Fruit fly (Drosophila melanogaster) whole organism, embryonic: ENCODE measurements around the gene CG18171.

Experiments
- Asciz ChIP-seq: fragments of 200-800 bp; sonication (Bioruptor generic); optimal IDR thresholded peaks from 2 replicates; lab custom pipeline; 2017; ENCODE audit warnings: missing biosample characterization, mild to moderate bottlenecking, missing genetic modification characterization, missing genetic modification reagents
- CG10366 ChIP-seq: fragments of 200-800 bp; sonication (Bioruptor generic); IDR thresholded peaks from 2 replicates; pipeline ENCODE4 v1.3.6; 2022; ENCODE audit warnings: missing biosample characterization, missing genetic modification characterization
- CG11085 ChIP-seq: fragments of 200-800 bp; sonication (Bioruptor generic); IDR thresholded peaks from 2 replicates; pipeline ENCODE4 v1.3.6; 2022; ENCODE audit warnings: missing biosample characterization, missing genetic modification characterization
- CG11504 ChIP-seq: fragments of 200-800 bp; sonication (Bioruptor generic); optimal IDR thresholded peaks from 3 replicates; lab custom pipeline; 2019; ENCODE audit warnings: missing biosample characterization, mild to moderate bottlenecking, missing genetic modification characterization, moderate library complexity
- CG1233 ChIP-seq: fragments of 200-800 bp; sonication (Bioruptor generic); optimal IDR thresholded peaks from 4 replicates; lab custom pipeline; 2018; ENCODE audit warnings: missing biosample characterization, mild to moderate bottlenecking, missing genetic modification characterization
- CG12744 ChIP-seq: fragments of 200-800 bp; sonication (Bioruptor generic); optimal IDR thresholded peaks from 2 replicates; lab custom pipeline; 2016; ENCODE audit warnings: missing biosample characterization, missing genetic modification characterization
- CG12942 ChIP-seq: fragments of 200-800 bp; sonication (Bioruptor generic); optimal IDR thresholded peaks from 3 replicates; lab custom pipeline; 2016; ENCODE audit warnings: missing biosample characterization, missing genetic modification characterization
- CG14667 ChIP-seq: fragments of 200-800 bp; sonication (Bioruptor generic); IDR thresholded peaks from 2 replicates; pipeline ENCODE4 v1.3.6; 2022; ENCODE audit warnings: missing biosample characterization, missing genetic modification characterization
- CG17186 ChIP-seq: fragments of 200-800 bp; sonication (Bioruptor generic); optimal IDR thresholded peaks from 3 replicates; lab custom pipeline; 2017; ENCODE audit warnings: missing biosample characterization, missing genetic modification reagents, missing genetic modification characterization
- CG17361 ChIP-seq: fragments of 200-800 bp; sonication (Bioruptor generic); IDR thresholded peaks from 3 replicates; pipeline ENCODE4 v1.3.6; 2022; ENCODE audit warnings: missing biosample characterization, missing genetic modification characterization
- CG18476 ChIP-seq: fragments of 200-800 bp; sonication (Bioruptor generic); optimal IDR thresholded peaks from 2 replicates; lab custom pipeline; 2016; ENCODE audit warnings: missing biosample characterization, mild to moderate bottlenecking, missing genetic modification characterization
- CG31224 ChIP-seq: fragments of 200-800 bp; sonication (Bioruptor generic); IDR thresholded peaks from 2 replicates; pipeline ENCODE4 v1.3.6; 2022; ENCODE audit warnings: missing biosample characterization, missing genetic modification characterization
- CG3163 ChIP-seq: fragments of 200-800 bp; sonication (Bioruptor generic); optimal IDR thresholded peaks from 3 replicates; lab custom pipeline; 2016; ENCODE audit warnings: missing biosample characterization, missing genetic modification characterization
- CG32767 ChIP-seq: fragments of 200-800 bp; sonication (Bioruptor generic); IDR thresholded peaks from 2 replicates; pipeline ENCODE4 v1.3.6; 2022; ENCODE audit warnings: missing biosample characterization, missing genetic modification characterization
- CG33557 ChIP-seq: fragments of 200-800 bp; sonication (Bioruptor generic); optimal IDR thresholded peaks from 2 replicates; lab custom pipeline; 2019; ENCODE audit warnings: missing biosample characterization, mild to moderate bottlenecking, missing genetic modification characterization, moderate library complexity
- CG4424 ChIP-seq: fragments of 200-800 bp; sonication (Bioruptor generic); optimal IDR thresholded peaks from 3 replicates; lab custom pipeline; 2016; ENCODE audit warnings: missing biosample characterization, missing genetic modification characterization
- CG4617 ChIP-seq: fragments of 200-800 bp; sonication (Bioruptor generic); optimal IDR thresholded peaks from 3 replicates; lab custom pipeline; 2016; ENCODE audit warnings: missing biosample characterization, missing genetic modification characterization, borderline replicate concordance
- CG4854 ChIP-seq: fragments of 200-800 bp; sonication (Bioruptor generic); optimal IDR thresholded peaks from 2 replicates; lab custom pipeline; 2016; ENCODE audit warnings: missing biosample characterization, missing genetic modification characterization, inconsistent platforms
- CG6254 ChIP-seq: fragments of 200-800 bp; sonication (Bioruptor generic); optimal IDR thresholded peaks from 3 replicates; lab custom pipeline; 2017; ENCODE audit warnings: mild to moderate bottlenecking, missing biosample characterization, missing genetic modification reagents, missing genetic modification characterization
- CG8359 ChIP-seq: fragments of 200-800 bp; sonication (Bioruptor generic); optimal IDR thresholded peaks from 2 replicates; lab custom pipeline; 2017; ENCODE audit warnings: missing biosample characterization, mild to moderate bottlenecking, missing genetic modification characterization, borderline replicate concordance
- D19A ChIP-seq: fragments of 200-800 bp; optimal IDR thresholded peaks from 3 replicates; lab custom pipeline; 2019; ENCODE audit warnings: missing biosample characterization, mild to moderate bottlenecking, missing genetic modification characterization, moderate library complexity
- Deaf1 ChIP-seq: fragments of 200-800 bp; optimal IDR thresholded peaks from 3 replicates; lab custom pipeline; 2019; ENCODE audit warnings: missing biosample characterization, mild to moderate bottlenecking, missing genetic modification characterization, moderate library complexity
- Dip2 ChIP-seq: fragments of 200-800 bp; sonication (Bioruptor generic); IDR thresholded peaks from 2 replicates; pipeline ENCODE4 v1.3.6; 2022; ENCODE audit warnings: missing biosample characterization, missing genetic modification characterization
- Doc3 ChIP-seq: fragments of 200-800 bp; sonication (Bioruptor generic); IDR thresholded peaks from 3 replicates; pipeline ENCODE4 v1.3.6; 2022; ENCODE audit warnings: missing biosample characterization, missing genetic modification characterization; ENCODE audit not compliant: partially characterized antibody
- Elba2 ChIP-seq: fragments of 200-800 bp; sonication (Bioruptor generic); optimal IDR thresholded peaks from 3 replicates; lab custom pipeline; 2016; ENCODE audit warnings: missing biosample characterization, missing genetic modification characterization
- Lhr ChIP-seq: fragments of 200-800 bp; sonication (Bioruptor generic); optimal IDR thresholded peaks from 3 replicates; lab custom pipeline; 2017; ENCODE audit warnings: mild to moderate bottlenecking, missing biosample characterization, missing genetic modification reagents, missing genetic modification characterization
- Meics ChIP-seq: fragments of 200-800 bp; sonication (Bioruptor generic); optimal IDR thresholded peaks from 2 replicates; lab custom pipeline; 2017; ENCODE audit warnings: missing biosample characterization, mild to moderate bottlenecking, missing genetic modification characterization
- Nf-YB ChIP-seq: fragments of 200-800 bp; sonication (Bioruptor generic); optimal IDR thresholded peaks from 3 replicates; lab custom pipeline; 2019; ENCODE audit warnings: missing biosample characterization, mild to moderate bottlenecking, missing genetic modification characterization, moderate library complexity
- Poxn ChIP-seq: fragments of 200-800 bp; sonication (Bioruptor generic); IDR thresholded peaks from 2 replicates; pipeline ENCODE4 v1.3.6; 2022; ENCODE audit warnings: missing biosample characterization, missing genetic modification characterization
- Ptx1 ChIP-seq: fragments of 200-800 bp; sonication (Bioruptor generic); IDR thresholded peaks from 2 replicates; pipeline ENCODE4 v1.3.6; 2022; ENCODE audit warnings: missing biosample characterization, missing genetic modification characterization
- Ravus ChIP-seq: fragments of 200-800 bp; sonication (Bioruptor generic); IDR thresholded peaks from 2 replicates; pipeline ENCODE4 v1.3.6; 2022; ENCODE audit warnings: missing biosample characterization, missing genetic modification characterization
- Sin3A ChIP-seq: fragments of >200 bp; optimal IDR thresholded peaks from 2 replicates; lab custom pipeline; 2018
- Sry-δ ChIP-seq: fragments of 200-800 bp; sonication (Bioruptor generic); optimal IDR thresholded peaks from 2 replicates; lab custom pipeline; 2016; ENCODE audit warnings: missing biosample characterization, missing genetic modification characterization
- ab ChIP-seq: fragments of 200-800 bp; sonication (Bioruptor generic); optimal IDR thresholded peaks from 2 replicates; lab custom pipeline; 2016; ENCODE audit warnings: missing biosample characterization, missing genetic modification characterization
- ap ChIP-seq: fragments of 200-800 bp; sonication (Bioruptor generic); IDR thresholded peaks from 2 replicates; pipeline ENCODE4 v1.3.6; 2022; ENCODE audit warnings: missing biosample characterization, missing genetic modification characterization
- bbx ChIP-seq: fragments of 200-800 bp; sonication (Bioruptor generic); IDR thresholded peaks from 2 replicates; pipeline ENCODE4 v1.3.6; 2022; ENCODE audit warnings: missing biosample characterization, missing genetic modification characterization; ENCODE audit not compliant: partially characterized antibody
- dmrt11E ChIP-seq: fragments of 200-800 bp; sonication (Bioruptor generic); optimal IDR thresholded peaks from 3 replicates; lab custom pipeline; 2018; ENCODE audit warnings: missing biosample characterization, mild to moderate bottlenecking, missing genetic modification characterization, moderate library complexity
- dmrt99B ChIP-seq: fragments of 200-800 bp; sonication (Bioruptor generic); optimal IDR thresholded peaks from 2 replicates; lab custom pipeline; 2018; ENCODE audit warnings: missing biosample characterization, mild to moderate bottlenecking, missing genetic modification characterization, moderate library complexity
- gce ChIP-seq: fragments of 200-800 bp; sonication (Bioruptor generic); IDR thresholded peaks from 3 replicates; pipeline ENCODE4 v1.3.6; 2022; ENCODE audit warnings: missing biosample characterization, missing genetic modification characterization
- ham ChIP-seq: fragments of 200-800 bp; sonication (Bioruptor generic); IDR thresholded peaks from 2 replicates; pipeline ENCODE4 v1.3.6; 2022; ENCODE audit warnings: missing biosample characterization, missing genetic modification characterization
- lab ChIP-seq: fragments of 200-800 bp; sonication (Bioruptor generic); optimal IDR thresholded peaks from 3 replicates; lab custom pipeline; 2017; ENCODE audit warnings: missing biosample characterization, missing genetic modification characterization, mild to moderate bottlenecking, moderate library complexity, missing genetic modification reagents
- luna ChIP-seq: fragments of 200-800 bp; sonication (Bioruptor generic); optimal IDR thresholded peaks from 2 replicates; lab custom pipeline; 2016; ENCODE audit warnings: missing biosample characterization, missing genetic modification characterization
- nmo ChIP-seq: fragments of 200-800 bp; sonication (Bioruptor generic); optimal IDR thresholded peaks from 2 replicates; lab custom pipeline; 2018; ENCODE audit warnings: missing biosample characterization, mild to moderate bottlenecking, missing genetic modification characterization, moderate library complexity
- org-1 ChIP-seq: fragments of 200-800 bp; sonication (Bioruptor generic); optimal IDR thresholded peaks from 2 replicates; lab custom pipeline; 2017; ENCODE audit warnings: missing biosample characterization, missing genetic modification characterization
- pum ChIP-seq: fragments of 200-800 bp; sonication (Bioruptor generic); optimal IDR thresholded peaks from 2 replicates; lab custom pipeline; 2016; ENCODE audit warnings: missing biosample characterization, missing genetic modification characterization
- sens-2 ChIP-seq: fragments of 200-800 bp; sonication (Bioruptor generic); IDR thresholded peaks from 2 replicates; pipeline ENCODE4 v1.3.6; 2022; ENCODE audit warnings: missing biosample characterization, missing genetic modification characterization
- so ChIP-seq: fragments of 200-800 bp; sonication (Bioruptor generic); IDR thresholded peaks from 3 replicates; pipeline ENCODE4 v1.3.6; 2022; ENCODE audit warnings: missing biosample characterization, missing genetic modification characterization
- tin ChIP-seq: fragments of 200-800 bp; sonication (Bioruptor generic); optimal IDR thresholded peaks from 3 replicates; lab custom pipeline; 2016; ENCODE audit warnings: missing biosample characterization, missing genetic modification characterization
- vvl ChIP-seq: fragments of 200-800 bp; sonication (Bioruptor generic); IDR thresholded peaks from 2 replicates; pipeline ENCODE4 v1.3.6; 2022; ENCODE audit warnings: missing biosample characterization, missing genetic modification characterization
- yki ChIP-seq: fragments of >200 bp; optimal IDR thresholded peaks from 3 replicates; lab custom pipeline; 2018

Gene CG18171

DNA sequence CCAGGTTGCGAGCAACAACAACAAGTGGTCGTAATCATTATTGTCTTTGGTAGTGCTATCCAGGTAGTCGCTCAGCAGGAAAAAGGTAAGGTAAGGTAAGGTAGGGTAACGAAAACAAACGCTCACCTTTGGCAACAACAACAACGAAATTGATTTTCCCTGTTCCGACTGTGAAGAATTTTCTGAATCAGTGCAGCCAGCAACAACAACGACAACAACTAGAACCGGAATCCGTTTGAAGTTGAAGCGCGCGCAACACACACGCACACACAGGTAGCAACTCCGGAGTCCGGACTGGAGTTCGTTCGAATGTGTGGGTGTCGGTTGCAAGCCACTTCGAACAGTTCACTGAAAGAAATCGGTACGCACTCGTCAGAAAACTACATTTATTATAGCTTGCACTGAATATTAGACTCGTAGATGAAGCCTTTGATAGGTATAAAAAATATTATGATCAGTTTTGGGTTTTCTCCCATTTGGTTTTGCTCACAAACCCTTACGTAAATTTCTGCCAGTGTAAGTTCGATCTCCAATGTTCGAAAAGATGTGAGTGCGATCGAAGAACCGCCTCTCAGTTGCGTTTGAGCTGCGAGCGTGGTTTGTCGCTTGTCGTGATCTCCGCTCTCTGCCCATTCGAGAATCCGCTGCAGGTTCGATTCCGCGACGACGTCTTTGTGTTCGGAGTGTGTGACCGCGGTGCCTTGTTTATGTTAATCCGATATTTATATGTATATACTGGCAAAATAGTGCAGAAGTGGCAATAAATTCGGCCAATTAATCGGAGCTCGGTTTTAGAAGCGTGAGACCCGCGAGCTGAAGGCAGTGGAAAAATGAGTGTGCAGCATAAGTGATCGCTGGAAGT, 23.6 kb upstream of the CG18171 start, which contains the start of gene CG13921 (continued):
- TF ChIP-seq CG17361 (GFP tag; lab: Robert Waterston, UW) (peak; percentile 99), CG4854 (GFP tag; lab: Kevin White, UChicago) (peak; percentile 99), Sry-δ (GFP tag; lab: Kevin White, UChicago) (peak; percentile 85), luna (peak; percentile 98), CG12942 (GFP tag; lab: Kevin White, UChicago) (peak; percentile 98), CG4617 (GFP tag; lab: Kevin White, UChicago) (peak; percentile 99), CG4424 (GFP tag; lab: Kevin White, UChicago) (peak; percentile 100), Nf-YB (GFP tag; lab: Kevin White, UChicago) (peak; percentile 88), Deaf1 (tag; lab: Kevin White, UChicago) (peak; percentile 86), tin (peak; percentile 100), CG10366 (GFP tag; lab: Robert Waterston, UW) (peak; percentile 99), lab (peak; percentile 99), CG31224 (peak; percentile 96), Lhr (peak; percentile 98), CG3163 (peak; percentile 93), dmrt11E (tag; lab: Kevin White, UChicago) (peak; percentile 100), CG33557 (GFP tag; lab: Kevin White, UChicago) (peak; percentile 99), CG14667 (GFP tag; lab: Robert Waterston, UW) (peak; percentile 99), Elba2 (GFP tag; lab: Kevin White, UChicago) (peak; percentile 99), org-1 (peak; percentile 99), CG17186 (peak; percentile 97), nmo (GFP tag; lab: Kevin White, UChicago) (peak; percentile 99), CG1233 (peak; percentile 99), ap (peak; percentile 99), CG11085 (GFP tag; lab: Robert Waterston, UW) (peak; percentile 98), so (peak; percentile 99), Poxn (GFP tag; lab: Robert Waterston, UW) (peak; percentile 94), pum (GFP tag; lab: Kevin White, UChicago) (peak; percentile 100), CG11504 (tag; lab: Kevin White, UChicago) (peak; percentile 98), CG12744 (GFP tag; lab: Kevin White, UChicago) (peak; percentile 99), sens-2 (GFP tag; lab: Robert Waterston, UW) (peak; percentile 99), D19A (peak; percentile 97), gce (GFP tag; lab: Robert Waterston, UW) (peak; percentile 98), bbx (GFP tag; lab: Robert Waterston, UW) (no peak), ab (GFP tag; lab: Kevin White, UChicago) (peak; percentile 97), CG6254 (peak; percentile 97), Doc3 (no peak), Ravus (GFP tag; lab: Robert Waterston, UW) (peak; percentile 96), Meics (GFP tag; lab: Kevin White, UChicago) (peak; percentile 98), vvl (GFP tag; lab: Robert Waterston, UW) (peak; percentile 100), yki (lab: Kevin White, UChicago) (no peak), CG8359 (GFP tag; lab: Kevin White, UChicago) (peak; percentile 96), Sin3A (no peak), Dip2 (GFP tag; lab: Robert Waterston, UW) (peak; percentile 79), CG32767 (GFP tag; lab: Robert Waterston, UW) (peak; percentile 98), Ptx1 (GFP tag; lab: Robert Waterston, UW) (peak; percentile 95), dmrt99B (tag; lab: Kevin White, UChicago) (peak; percentile 99), Asciz (GFP tag; lab: Kevin White, UChicago) (peak; percentile 98), CG18476 (peak; percentile 98), ham (GFP tag; lab: Robert Waterston, UW) (peak; percentile 96)
